Worm (Caenorhabditis elegans) whole organism, L3 larva: Measurements from ENCODE around the gene str-134.

Source experiments
- ZK546.5 ChIP-seq: sonication (generic microtip); optimal IDR thresholded peaks from 2 replicates; lab custom pipeline; 2017; ENCODE audit warnings: missing biosample characterization, missing genetic modification characterization
- lin-15B ChIP-seq: fragments of 150-350 bp; optimal IDR thresholded peaks from 2 replicates; lab custom pipeline; 2014; ENCODE audit warnings: missing biosample characterization, missing genetic modification characterization

- TF ChIP-seq lin-15B (tag; lab: Kevin White, UChicago) (no peak), ZK546.5 (tag; lab: Kevin White, UChicago) (no peak)
Measured at ce11 chrV:779999-780398, 36.6 kb downstream of the str-134 start, which contains the start of gene srbc-60.
